Worm (Caenorhabditis elegans) whole organism, L1 larva: Measurements from ENCODE around the gene szy-2.

ENCODE experiments used
- C04F5.9 ChIP-seq: sonication (generic microtip); optimal IDR thresholded peaks from 2 replicates; lab custom pipeline; 2016; ENCODE audit warnings: missing genetic modification characterization, missing compliant biosample characterization
- C16A3.4 ChIP-seq: fragments of 150-350 bp; optimal IDR thresholded peaks from 2 replicates; lab custom pipeline; 2014; ENCODE audit warnings: missing biosample characterization, missing genetic modification characterization
- C34B4.2 ChIP-seq: sonication (generic microtip); optimal IDR thresholded peaks from 2 replicates; lab custom pipeline; 2017; ENCODE audit warnings: mild to moderate bottlenecking, missing genetic modification characterization, missing compliant biosample characterization
- F16B12.6 ChIP-seq: fragments of 150-350 bp; optimal IDR thresholded peaks from 2 replicates; lab custom pipeline; 2014; ENCODE audit warnings: missing biosample characterization, missing genetic modification characterization
- Y116A8C.19 ChIP-seq: sonication (generic microtip); optimal IDR thresholded peaks from 2 replicates; lab custom pipeline; 2016; ENCODE audit warnings: missing compliant biosample characterization, missing genetic modification characterization, borderline replicate concordance
- blmp-1 ChIP-seq: fragments of 150-350 bp; optimal IDR thresholded peaks from 2 replicates; lab custom pipeline; 2014; ENCODE audit warnings: missing biosample characterization, missing genetic modification characterization
- ceh-63 ChIP-seq: fragments of 200-800 bp; sonication (Bioruptor generic); optimal IDR thresholded peaks from 2 replicates; lab custom pipeline; 2018; ENCODE audit warnings: mild to moderate bottlenecking, missing genetic modification characterization, missing compliant biosample characterization
- ceh-8 ChIP-seq: fragments of 200-800 bp; sonication (Bioruptor generic); optimal IDR thresholded peaks from 2 replicates; lab custom pipeline; 2018; ENCODE audit warnings: mild to moderate bottlenecking, missing genetic modification characterization, moderate library complexity, missing compliant biosample characterization
- ceh-82 ChIP-seq, 3 experiments: fragments of 150-350 bp in 1 of 3; sonication (generic microtip) in 2 of 3; optimal IDR thresholded peaks; 2 replicates each; lab custom pipeline; 2014 to 2017; ENCODE audit warnings: missing biosample characterization in 3 of 3, missing genetic modification characterization in 3 of 3
- ceh-88 ChIP-seq: fragments of 200-800 bp; sonication (Bioruptor generic); IDR thresholded peaks from 2 replicates; pipeline ENCODE4 v1.3.6; 2022; ENCODE audit warnings: missing genetic modification characterization, missing compliant biosample characterization
- ces-1 ChIP-seq: fragments of 150-350 bp; optimal IDR thresholded peaks from 2 replicates; lab custom pipeline; 2014; ENCODE audit warnings: missing biosample characterization, missing genetic modification reagents, missing genetic modification characterization
- elt-2 ChIP-seq: sonication (generic microtip); optimal IDR thresholded peaks from 2 replicates; lab custom pipeline; 2016; ENCODE audit warnings: missing genetic modification characterization, mild to moderate bottlenecking, inconsistent platforms, missing compliant biosample characterization, missing genetic modification reagents
- elt-3 ChIP-seq, 6 experiments: fragments of 150-350 bp in 1 of 6; sonication (generic microtip); optimal IDR thresholded peaks; 2 replicates each; lab custom pipeline; 2017 to 2018; ENCODE audit warnings: missing biosample characterization in 6 of 6, missing genetic modification characterization in 6 of 6, inconsistent platforms in 1 of 6
- fkh-10 ChIP-seq: sonication (generic microtip); optimal IDR thresholded peaks from 2 replicates; lab custom pipeline; 2017; ENCODE audit warnings: missing biosample characterization, missing genetic modification reagents, missing genetic modification characterization
- fkh-8 ChIP-seq: sonication (generic microtip); optimal IDR thresholded peaks from 2 replicates; lab custom pipeline; 2016; ENCODE audit warnings: mild to moderate bottlenecking, missing genetic modification characterization, missing compliant biosample characterization
- fos-1 ChIP-seq: fragments of 150-350 bp; optimal IDR thresholded peaks from 2 replicates; lab custom pipeline; 2014; ENCODE audit warnings: missing biosample characterization, missing genetic modification characterization
- grh-1 ChIP-seq: fragments of 200-800 bp; sonication (Bioruptor generic); IDR thresholded peaks from 2 replicates; pipeline ENCODE4 v1.3.6; 2022; ENCODE audit warnings: missing genetic modification reagents, missing genetic modification characterization, missing compliant biosample characterization
- hlh-17 ChIP-seq: fragments of 200-800 bp; sonication (Bioruptor generic); optimal IDR thresholded peaks from 2 replicates; lab custom pipeline; 2018; ENCODE audit warnings: missing genetic modification characterization, mild to moderate bottlenecking, missing compliant biosample characterization, moderate library complexity, borderline replicate concordance
- hlh-4 ChIP-seq: sonication (generic microtip); optimal IDR thresholded peaks from 2 replicates; lab custom pipeline; 2016; ENCODE audit warnings: mild to moderate bottlenecking, missing genetic modification characterization, missing compliant biosample characterization
- jun-1 ChIP-seq: fragments of 150-350 bp; optimal IDR thresholded peaks from 2 replicates; lab custom pipeline; 2014; ENCODE audit warnings: missing biosample characterization, missing genetic modification reagents, missing genetic modification characterization
- lin-13 ChIP-seq: fragments of 150-350 bp; optimal IDR thresholded peaks from 2 replicates; lab custom pipeline; 2014; ENCODE audit warnings: missing biosample characterization, missing genetic modification reagents, missing genetic modification characterization
- lin-14 ChIP-seq: fragments of 200-800 bp; sonication (Bioruptor generic); optimal IDR thresholded peaks from 2 replicates; lab custom pipeline; 2018; ENCODE audit warnings: mild to moderate bottlenecking, missing genetic modification characterization, moderate library complexity, missing compliant biosample characterization
- lin-15B ChIP-seq: fragments of 150-350 bp; sonication (generic microtip); optimal IDR thresholded peaks from 3 replicates; lab custom pipeline; 2014; ENCODE audit warnings: missing biosample characterization, missing genetic modification characterization
- lin-35 ChIP-seq, 2 experiments: fragments of 150-350 bp; optimal IDR thresholded peaks; 2 replicates each; lab custom pipeline; 2014; ENCODE audit warnings: missing biosample characterization in 2 of 2, missing genetic modification characterization in 2 of 2, missing genetic modification reagents in 2 of 2
- lin-39 ChIP-seq: fragments of 150-350 bp; optimal IDR thresholded peaks from 2 replicates; lab custom pipeline; 2014; ENCODE audit warnings: missing biosample characterization, missing genetic modification reagents, missing genetic modification characterization
- lir-3 ChIP-seq: sonication (generic microtip); optimal IDR thresholded peaks from 2 replicates; lab custom pipeline; 2016; ENCODE audit warnings: mild to moderate bottlenecking, missing genetic modification characterization, moderate library complexity, missing compliant biosample characterization; ENCODE audit not compliant: poor library complexity
- lsy-2 ChIP-seq, 2 experiments: fragments of 150-350 bp; optimal IDR thresholded peaks; 2 replicates each; lab custom pipeline; 2014; ENCODE audit warnings: missing biosample characterization in 2 of 2, missing genetic modification characterization in 2 of 2
- mab-9 ChIP-seq: fragments of 200-800 bp; sonication (Bioruptor generic); IDR thresholded peaks from 2 replicates; pipeline ENCODE4 v1.3.6; 2022; ENCODE audit warnings: missing genetic modification reagents, missing genetic modification characterization, missing compliant biosample characterization
- mdl-1 ChIP-seq, 2 experiments: fragments of 150-350 bp; optimal IDR thresholded peaks; 2 replicates each; lab custom pipeline; 2014 to 2017; ENCODE audit warnings: missing biosample characterization in 2 of 2, missing genetic modification characterization in 2 of 2, inconsistent platforms in 1 of 2
- mef-2 ChIP-seq: fragments of 150-350 bp; optimal IDR thresholded peaks from 2 replicates; lab custom pipeline; 2014; ENCODE audit warnings: missing biosample characterization, missing genetic modification characterization
- mep-1 ChIP-seq: fragments of 150-350 bp; optimal IDR thresholded peaks from 2 replicates; lab custom pipeline; 2014; ENCODE audit warnings: missing biosample characterization, missing genetic modification characterization
- nhr-11 ChIP-seq: fragments of 150-350 bp; optimal IDR thresholded peaks from 2 replicates; lab custom pipeline; 2014; ENCODE audit warnings: missing biosample characterization, missing genetic modification characterization
- nhr-19 ChIP-seq: fragments of 200-800 bp; sonication (Bioruptor generic); conservative IDR thresholded peaks from 2 replicates; pipeline ENCODE4 v1.3.6; 2022; ENCODE audit warnings: missing genetic modification characterization, missing compliant biosample characterization
- nhr-237 ChIP-seq: fragments of 150-350 bp; optimal IDR thresholded peaks from 2 replicates; lab custom pipeline; 2014; ENCODE audit warnings: missing biosample characterization, missing genetic modification characterization
- nhr-47 ChIP-seq: sonication (generic microtip); optimal IDR thresholded peaks from 2 replicates; lab custom pipeline; 2016; ENCODE audit warnings: mild to moderate bottlenecking, missing genetic modification characterization, moderate library complexity, missing compliant biosample characterization
- nhr-77 ChIP-seq: fragments of 150-350 bp; optimal IDR thresholded peaks from 2 replicates; lab custom pipeline; 2014; ENCODE audit warnings: missing biosample characterization, missing genetic modification characterization
- nhr-84 ChIP-seq: sonication (generic microtip); optimal IDR thresholded peaks from 2 replicates; lab custom pipeline; 2017; ENCODE audit warnings: missing biosample characterization, missing genetic modification characterization
- nhr-90 ChIP-seq: sonication (generic microtip); optimal IDR thresholded peaks from 2 replicates; lab custom pipeline; 2016; ENCODE audit warnings: mild to moderate bottlenecking, missing genetic modification characterization, missing compliant biosample characterization; ENCODE audit not compliant: poor library complexity
- pqm-1 ChIP-seq: sonication (generic microtip); optimal IDR thresholded peaks from 3 replicates; lab custom pipeline; 2017; ENCODE audit warnings: missing biosample characterization, missing genetic modification characterization
- rnt-1 ChIP-seq: sonication (generic microtip); optimal IDR thresholded peaks from 2 replicates; lab custom pipeline; 2016; ENCODE audit warnings: mild to moderate bottlenecking, missing genetic modification characterization, moderate library complexity, missing compliant biosample characterization
- skn-1 ChIP-seq: fragments of 150-350 bp; optimal IDR thresholded peaks from 2 replicates; lab custom pipeline; 2014; ENCODE audit warnings: missing biosample characterization, missing genetic modification characterization
- snu-23 ChIP-seq: sonication (generic microtip); optimal IDR thresholded peaks from 2 replicates; lab custom pipeline; 2016; ENCODE audit warnings: missing genetic modification characterization, missing compliant biosample characterization
- sox-4 ChIP-seq: sonication (generic microtip); optimal IDR thresholded peaks from 2 replicates; lab custom pipeline; 2016; ENCODE audit warnings: missing genetic modification characterization, missing compliant biosample characterization
- swsn-7 ChIP-seq: sonication (generic microtip); optimal IDR thresholded peaks from 2 replicates; lab custom pipeline; 2016; ENCODE audit warnings: missing genetic modification characterization, missing compliant biosample characterization
- tbx-2 ChIP-seq: sonication (generic microtip); optimal IDR thresholded peaks from 2 replicates; lab custom pipeline; 2016; ENCODE audit warnings: missing genetic modification characterization, missing compliant biosample characterization
- unc-130 ChIP-seq: fragments of 150-350 bp; optimal IDR thresholded peaks from 2 replicates; lab custom pipeline; 2017; ENCODE audit warnings: missing biosample characterization, missing genetic modification characterization, inconsistent platforms
- unc-98 ChIP-seq: fragments of 200-800 bp; sonication (Bioruptor generic); IDR thresholded peaks from 2 replicates; pipeline ENCODE4 v1.3.6; 2022; ENCODE audit warnings: missing genetic modification characterization, missing compliant biosample characterization
- xbp-1 ChIP-seq: sonication (generic microtip); optimal IDR thresholded peaks from 2 replicates; lab custom pipeline; 2016; ENCODE audit warnings: missing genetic modification characterization, missing compliant biosample characterization
- zip-4 ChIP-seq: fragments of 200-800 bp; sonication (Bioruptor generic); optimal IDR thresholded peaks from 2 replicates; lab custom pipeline; 2018; ENCODE audit warnings: mild to moderate bottlenecking, missing genetic modification characterization, moderate library complexity, missing compliant biosample characterization
- ztf-4 ChIP-seq: fragments of 150-350 bp; optimal IDR thresholded peaks from 2 replicates; lab custom pipeline; 2014; ENCODE audit warnings: missing biosample characterization, missing genetic modification characterization

Gene szy-2

ce11 chrIII:5361909-5362308 is 9.2 kb downstream of the szy-2 start, which contains the start of gene Y32H12A.1:
Y32H12A.1 (plus strand) TSS chrIII:5362209.
- TF ChIP-seq mdl-1 (tag; optimal IDR thresholded peaks at IDR 0.05; lab: Kevin White, UChicago) (no peak), hlh-4 (tag; lab: Kevin White, UChicago) (no peak), snu-23 (GFP tag; lab: Kevin White, UChicago) (no peak), lin-13 (GFP tag; lab: Kevin White, UChicago) (no peak), grh-1 (GFP tag; lab: Robert Waterston, UW) (no peak), C16A3.4 (tag; lab: Kevin White, UChicago) (no peak), zip-4 (no peak), ztf-4 (no peak), ceh-8 (GFP tag; lab: Kevin White, UChicago) (no peak), Y116A8C.19 (tag; lab: Kevin White, UChicago) (no peak), elt-3 (tag; optimal IDR thresholded peaks at IDR 0.05; lab: Kevin White, UChicago) (no peak), rnt-1 (no peak), unc-98 (no peak), C34B4.2 (tag; lab: Kevin White, UChicago) (no peak), lsy-2 (tag; optimal IDR thresholded peaks at IDR 0.05; lab: Kevin White, UChicago) (no peak), mep-1 (tag; lab: Kevin White, UChicago) (no peak), nhr-47 (tag; lab: Kevin White, UChicago) (no peak), fkh-10 (GFP tag; lab: Kevin White, UChicago) (no peak), nhr-90 (tag; lab: Kevin White, UChicago) (no peak)

ce11 chrIII:5349250-5349649 is 21.8 kb downstream of the szy-2 start, which contains the start of gene thoc-5:
thoc-5 (minus strand) TSS chrIII:5349401.
- TF ChIP-seq snu-23 (GFP tag; lab: Kevin White, UChicago): peak; percentile 88
- TF ChIP-seq elt-3 (tag; optimal IDR thresholded peaks at IDR 0.05; lab: Kevin White, UChicago): peak in 2 of 6 experiments; percentile 61 to 69
- TF ChIP-seq pqm-1 (tag; lab: Kevin White, UChicago): no peak
- TF ChIP-seq lsy-2 (tag; optimal IDR thresholded peaks at IDR 0.05; lab: Kevin White, UChicago): peak; percentile 87 to 90
- TF ChIP-seq F16B12.6 (tag; lab: Kevin White, UChicago): peak; percentile 58
- peak; percentile 68 for TF ChIP-seq ceh-63
- TF ChIP-seq C04F5.9: peak; percentile 92
- TF ChIP-seq nhr-237 (tag; lab: Kevin White, UChicago): no peak
- no peak for TF ChIP-seq nhr-77 (tag; lab: Kevin White, UChicago)
- peak; percentile 75 for TF ChIP-seq lin-15B
- no peak for TF ChIP-seq mef-2
- TF ChIP-seq swsn-7: peak; percentile 91
- no peak for TF ChIP-seq ces-1
- peak; percentile 61 for TF ChIP-seq lin-39 (tag; lab: Kevin White, UChicago)
- no peak for TF ChIP-seq nhr-84 (tag; lab: Kevin White, UChicago)
- TF ChIP-seq hlh-4 (tag; lab: Kevin White, UChicago): peak; percentile 80
- peak; percentile 84 for TF ChIP-seq lin-14 (GFP tag; lab: Kevin White, UChicago)
- TF ChIP-seq mab-9 (GFP tag; lab: Robert Waterston, UW): peak; percentile 94
- TF ChIP-seq rnt-1: peak; percentile 100
- peak; percentile 85 to 89 (median 85) for TF ChIP-seq ceh-82 (tag; optimal IDR thresholded peaks at IDR 0.05; lab: Kevin White, UChicago)
- peak; percentile 58 for TF ChIP-seq ztf-4
- peak; percentile 49 for TF ChIP-seq nhr-11 (tag; lab: Kevin White, UChicago)
- TF ChIP-seq hlh-17 (GFP tag; lab: Kevin White, UChicago): peak; percentile 93
- peak; percentile 87 for TF ChIP-seq fkh-8 (tag; lab: Kevin White, UChicago)
- peak; percentile 96 for TF ChIP-seq unc-98
- peak; percentile 34 for TF ChIP-seq fos-1 (tag; lab: Kevin White, UChicago)
- TF ChIP-seq jun-1 (tag; lab: Kevin White, UChicago): peak; percentile 41
- TF ChIP-seq xbp-1 (tag; lab: Kevin White, UChicago): peak; percentile 91
- peak; percentile 91 for TF ChIP-seq nhr-19 (GFP tag; lab: Robert Waterston, UW)
- peak; percentile 97 for TF ChIP-seq sox-4
- TF ChIP-seq elt-2 (tag; lab: Kevin White, UChicago): peak; percentile 86
- peak; percentile 67 for TF ChIP-seq ceh-88 (GFP tag; lab: Robert Waterston, UW)
- peak; percentile 69 for TF ChIP-seq skn-1 (tag; lab: Kevin White, UChicago)
- peak; percentile 98 for TF ChIP-seq lir-3 (tag; lab: Kevin White, UChicago)
- TF ChIP-seq tbx-2: peak; percentile 95
- peak; percentile 98 for TF ChIP-seq lin-35 (GFP tag; optimal IDR thresholded peaks at IDR 0.05; lab: Kevin White, UChicago)
- peak; percentile 33 for TF ChIP-seq unc-130 (tag; lab: Kevin White, UChicago)
- peak; percentile 76 for TF ChIP-seq ceh-8 (GFP tag; lab: Kevin White, UChicago)
- TF ChIP-seq mdl-1 (tag; optimal IDR thresholded peaks at IDR 0.05; lab: Kevin White, UChicago): peak in 1 of 2 experiments; percentile 54
- peak; percentile 69 for TF ChIP-seq blmp-1 (tag; lab: Kevin White, UChicago)
